Worm (Caenorhabditis elegans) whole organism, mixed stage, embryonic: ENCODE measurements around the gene F38A1.13.
A peak's percentile ranks its signal among the peaks of the same experiment; 100 is the strongest.

Source experiments
- M03D4.4 ChIP-seq: sonication (generic microtip); optimal IDR thresholded peaks from 2 replicates; lab custom pipeline; 2017; ENCODE audit warnings: mild to moderate bottlenecking, missing genetic modification characterization, missing compliant biosample characterization
- bed-3 ChIP-seq: fragments of 200-800 bp; sonication (Bioruptor generic); optimal IDR thresholded peaks from 3 replicates; lab custom pipeline; 2018; ENCODE audit warnings: mild to moderate bottlenecking, missing genetic modification characterization, moderate library complexity, missing compliant biosample characterization
- blmp-1 ChIP-seq: fragments of 150-350 bp; optimal IDR thresholded peaks from 2 replicates; lab custom pipeline; 2014; ENCODE audit warnings: missing biosample characterization, missing genetic modification characterization
- ceh-39 ChIP-seq: fragments of 150-350 bp; optimal IDR thresholded peaks from 2 replicates; lab custom pipeline; 2014; ENCODE audit warnings: missing biosample characterization, missing genetic modification characterization
- ceh-43 ChIP-seq: fragments of 200-800 bp; sonication (Bioruptor generic); optimal IDR thresholded peaks from 2 replicates; lab custom pipeline; 2018; ENCODE audit warnings: mild to moderate bottlenecking, missing genetic modification characterization, moderate library complexity, missing compliant biosample characterization
- ceh-83 ChIP-seq: fragments of 200-800 bp; sonication (Bioruptor generic); optimal IDR thresholded peaks from 2 replicates; lab custom pipeline; 2018; ENCODE audit warnings: mild to moderate bottlenecking, missing genetic modification characterization, missing compliant biosample characterization
- ces-1 ChIP-seq: fragments of 150-350 bp; optimal IDR thresholded peaks from 2 replicates; lab custom pipeline; 2014; ENCODE audit warnings: missing biosample characterization, missing genetic modification reagents, missing genetic modification characterization
- drap-1 ChIP-seq: fragments of 200-800 bp; sonication (Bioruptor generic); optimal IDR thresholded peaks from 3 replicates; lab custom pipeline; 2018; ENCODE audit warnings: mild to moderate bottlenecking, missing genetic modification characterization, missing compliant biosample characterization
- elt-1 ChIP-seq: sonication (generic microtip); optimal IDR thresholded peaks from 2 replicates; lab custom pipeline; 2017; ENCODE audit warnings: missing genetic modification characterization, mild to moderate bottlenecking, missing compliant biosample characterization, antibody characterized with exemption, moderate library complexity, borderline replicate concordance; ENCODE audit not compliant: insufficient read depth
- elt-3 ChIP-seq: fragments of 150-350 bp; optimal IDR thresholded peaks from 2 replicates; lab custom pipeline; 2014; ENCODE audit warnings: missing biosample characterization, missing genetic modification characterization
- flh-1 ChIP-seq: fragments of 200-800 bp; sonication (Bioruptor generic); optimal IDR thresholded peaks from 2 replicates; lab custom pipeline; 2018; ENCODE audit warnings: mild to moderate bottlenecking, missing genetic modification characterization, moderate library complexity, missing compliant biosample characterization
- ham-2 ChIP-seq: fragments of 200-800 bp; sonication (Bioruptor generic); optimal IDR thresholded peaks from 2 replicates; lab custom pipeline; 2018; ENCODE audit warnings: mild to moderate bottlenecking, missing genetic modification characterization, missing compliant biosample characterization
- hlh-1 ChIP-seq: fragments of 150-350 bp; optimal IDR thresholded peaks from 2 replicates; lab custom pipeline; 2014; ENCODE audit warnings: missing biosample characterization, missing genetic modification reagents, missing genetic modification characterization
- lin-13 ChIP-seq: fragments of 150-350 bp; optimal IDR thresholded peaks from 2 replicates; lab custom pipeline; 2014; ENCODE audit warnings: missing biosample characterization, missing genetic modification characterization
- lin-32 ChIP-seq: fragments of 200-800 bp; sonication (Bioruptor generic); optimal IDR thresholded peaks from 2 replicates; lab custom pipeline; 2018; ENCODE audit warnings: mild to moderate bottlenecking, missing genetic modification characterization, missing compliant biosample characterization
- lsy-2 ChIP-seq: fragments of 150-350 bp; optimal IDR thresholded peaks from 2 replicates; lab custom pipeline; 2014; ENCODE audit warnings: missing biosample characterization, missing genetic modification characterization
- mab-5 ChIP-seq: fragments of 150-350 bp; optimal IDR thresholded peaks from 2 replicates; lab custom pipeline; 2014; ENCODE audit warnings: missing biosample characterization, missing genetic modification characterization
- mep-1 ChIP-seq: fragments of 150-350 bp; optimal IDR thresholded peaks from 2 replicates; lab custom pipeline; 2017; ENCODE audit warnings: missing biosample characterization, missing genetic modification reagents, missing genetic modification characterization, inconsistent platforms
- mls-2 ChIP-seq: sonication (generic microtip); optimal IDR thresholded peaks from 2 replicates; lab custom pipeline; 2016; ENCODE audit warnings: mild to moderate bottlenecking, missing genetic modification characterization, moderate library complexity, missing compliant biosample characterization
- nhr-12 ChIP-seq: fragments of 150-350 bp; optimal IDR thresholded peaks from 2 replicates; lab custom pipeline; 2014; ENCODE audit warnings: missing biosample characterization, missing genetic modification characterization
- nhr-2 ChIP-seq: fragments of 150-350 bp; optimal IDR thresholded peaks from 2 replicates; lab custom pipeline; 2014; ENCODE audit warnings: missing biosample characterization, missing genetic modification characterization
- nhr-28 ChIP-seq: fragments of 150-350 bp; optimal IDR thresholded peaks from 2 replicates; lab custom pipeline; 2014; ENCODE audit warnings: missing biosample characterization, missing genetic modification characterization
- nhr-76 ChIP-seq: sonication (generic microtip); optimal IDR thresholded peaks from 2 replicates; lab custom pipeline; 2017; ENCODE audit warnings: missing biosample characterization, missing genetic modification characterization
- pha-4 ChIP-seq: fragments of 150-350 bp; optimal IDR thresholded peaks from 2 replicates; lab custom pipeline; 2018; ENCODE audit warnings: missing biosample characterization, missing genetic modification reagents, missing genetic modification characterization
- sem-2 ChIP-seq: fragments of 200-800 bp; sonication (Bioruptor generic); optimal IDR thresholded peaks from 2 replicates; lab custom pipeline; 2018; ENCODE audit warnings: mild to moderate bottlenecking, missing genetic modification characterization, missing compliant biosample characterization
- snpc-4 ChIP-seq: fragments of 150-350 bp; optimal IDR thresholded peaks from 2 replicates; lab custom pipeline; 2014; ENCODE audit warnings: missing biosample characterization, missing genetic modification characterization
- sptf-1 ChIP-seq: sonication (generic microtip); optimal IDR thresholded peaks from 2 replicates; lab custom pipeline; 2017; ENCODE audit warnings: mild to moderate bottlenecking, missing genetic modification characterization, moderate library complexity, missing compliant biosample characterization
- tbx-8 ChIP-seq: fragments of 200-800 bp; sonication (Bioruptor generic); optimal IDR thresholded peaks from 2 replicates; lab custom pipeline; 2018; ENCODE audit warnings: mild to moderate bottlenecking, missing genetic modification characterization, moderate library complexity, missing compliant biosample characterization
- unc-120 ChIP-seq: sonication (generic microtip); optimal IDR thresholded peaks from 2 replicates; lab custom pipeline; 2017; ENCODE audit warnings: missing genetic modification characterization, missing compliant biosample characterization; ENCODE audit not compliant: poor library complexity, severe bottlenecking
- unc-39 ChIP-seq: fragments of 150-350 bp; optimal IDR thresholded peaks from 2 replicates; lab custom pipeline; 2014; ENCODE audit warnings: missing biosample characterization, missing genetic modification characterization
- unc-62 ChIP-seq: fragments of 150-350 bp; optimal IDR thresholded peaks from 2 replicates; lab custom pipeline; 2014; ENCODE audit warnings: missing biosample characterization, missing genetic modification reagents, missing genetic modification characterization
- zip-8 ChIP-seq: fragments of 150-350 bp; optimal IDR thresholded peaks from 2 replicates; lab custom pipeline; 2014; ENCODE audit warnings: missing biosample characterization, missing genetic modification characterization
- ztf-11 ChIP-seq: fragments of 150-350 bp; optimal IDR thresholded peaks from 2 replicates; lab custom pipeline; 2014; ENCODE audit warnings: missing biosample characterization, missing genetic modification characterization

F38A1.13 gene

DNA sequence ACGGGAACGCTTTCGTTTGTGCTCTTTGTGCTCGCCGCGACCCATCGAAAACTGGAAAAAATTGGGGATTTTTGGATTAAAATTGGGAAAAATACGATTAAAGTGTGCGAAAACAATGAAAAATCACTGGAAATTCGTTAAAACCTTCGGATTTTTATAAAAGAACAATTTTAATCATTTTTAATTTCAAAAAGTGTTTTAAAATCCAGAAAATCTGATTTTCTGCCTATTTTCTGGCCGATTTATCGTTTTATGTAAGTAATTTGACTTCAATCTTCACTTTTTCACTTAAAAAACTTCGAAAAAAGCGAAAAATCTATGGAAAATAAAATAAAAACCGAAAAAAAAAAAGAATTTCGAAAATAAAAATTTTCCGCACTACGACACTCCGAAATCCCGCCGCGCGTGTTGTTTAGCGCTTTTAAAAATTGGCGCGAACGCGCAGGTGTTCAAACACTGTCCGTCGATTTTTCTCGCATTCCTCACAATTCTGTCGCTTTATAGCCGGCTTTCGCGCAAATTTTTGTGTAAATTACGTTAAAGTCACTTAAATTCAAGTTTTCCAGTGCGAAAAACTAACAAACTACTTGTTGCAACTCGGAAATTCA, 44.7 kb downstream of the F38A1.13 start, which contains the start of the genes ddx-46 and F53H1.4:
Gene ddx-46, minus strand, starts transcription at position 51 of the 608 bp plus-strand sequence.
Gene F53H1.4, plus strand, starts transcription at position 567 of the 608 bp plus-strand sequence.
- TF ChIP-seq lin-13 (tag; lab: Kevin White, UChicago) (peak; percentile 32), ztf-11 (tag; lab: Kevin White, UChicago) (no peak), mls-2 (no peak), blmp-1 (no peak), sptf-1 (tag; lab: Kevin White, UChicago) (no peak), snpc-4 (tag; lab: Kevin White, UChicago) (no peak), unc-62 (GFP tag; lab: Kevin White, UChicago) (no peak), elt-3 (no peak), mab-5 (tag; lab: Kevin White, UChicago) (no peak), lsy-2 (tag; lab: Kevin White, UChicago) (peak; percentile 24), lin-32 (no peak), unc-39 (tag; lab: Kevin White, UChicago) (no peak), ceh-43 (GFP tag; lab: Kevin White, UChicago) (no peak), mep-1 (peak; percentile 21), nhr-2 (tag; lab: Kevin White, UChicago) (no peak), nhr-28 (no peak), flh-1 (GFP tag; lab: Kevin White, UChicago) (no peak), unc-120 (tag; lab: Kevin White, UChicago) (no peak), sem-2 (GFP tag; lab: Kevin White, UChicago) (no peak), ceh-39 (tag; lab: Kevin White, UChicago) (no peak), ceh-83 (GFP tag; lab: Kevin White, UChicago) (no peak), ces-1 (GFP tag; lab: Kevin White, UChicago) (no peak), drap-1 (GFP tag; lab: Kevin White, UChicago) (no peak), ham-2 (GFP tag; lab: Kevin White, UChicago) (no peak), zip-8 (no peak), hlh-1 (tag; lab: Kevin White, UChicago) (peak; percentile 25), pha-4 (no peak), elt-1 (no peak), nhr-12 (tag; lab: Kevin White, UChicago) (no peak), tbx-8 (GFP tag; lab: Kevin White, UChicago) (no peak), bed-3 (GFP tag; lab: Kevin White, UChicago) (no peak), M03D4.4 (tag; lab: Kevin White, UChicago) (no peak), nhr-76 (no peak)
- TF ChIP-seq, all 35 proteins: peak for 4

DNA sequence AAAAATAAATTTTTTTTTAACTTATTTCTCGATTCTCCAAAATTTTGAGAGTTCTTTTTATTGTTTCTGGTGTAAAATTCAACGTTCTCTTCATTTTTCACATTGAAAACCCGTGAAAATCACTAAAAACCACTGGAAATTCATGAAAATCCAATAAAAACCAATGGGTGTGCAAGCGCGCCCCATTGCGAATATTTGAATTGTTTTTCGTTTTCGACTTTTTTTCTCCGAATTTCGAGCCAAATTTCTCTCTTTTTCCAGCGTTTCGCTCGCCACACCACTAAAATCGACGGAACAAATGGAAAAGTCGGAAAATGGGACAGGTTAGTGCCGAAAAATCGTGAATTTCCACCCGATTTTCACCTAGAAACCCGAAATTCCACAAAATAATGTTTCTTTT, 45.3 kb downstream of the F38A1.13 start:
- TF ChIP-seq ztf-11 (tag; lab: Kevin White, UChicago) (no peak), ces-1 (GFP tag; lab: Kevin White, UChicago) (no peak), flh-1 (GFP tag; lab: Kevin White, UChicago) (no peak), tbx-8 (GFP tag; lab: Kevin White, UChicago) (no peak), zip-8 (no peak), hlh-1 (tag; lab: Kevin White, UChicago) (no peak), sem-2 (GFP tag; lab: Kevin White, UChicago) (no peak)
